Worm (Caenorhabditis elegans): ENCODE data around the gene unc-82.
A peak's percentile ranks its signal among the peaks of the same experiment; 100 is the strongest.

The unc-82 gene

DNA sequence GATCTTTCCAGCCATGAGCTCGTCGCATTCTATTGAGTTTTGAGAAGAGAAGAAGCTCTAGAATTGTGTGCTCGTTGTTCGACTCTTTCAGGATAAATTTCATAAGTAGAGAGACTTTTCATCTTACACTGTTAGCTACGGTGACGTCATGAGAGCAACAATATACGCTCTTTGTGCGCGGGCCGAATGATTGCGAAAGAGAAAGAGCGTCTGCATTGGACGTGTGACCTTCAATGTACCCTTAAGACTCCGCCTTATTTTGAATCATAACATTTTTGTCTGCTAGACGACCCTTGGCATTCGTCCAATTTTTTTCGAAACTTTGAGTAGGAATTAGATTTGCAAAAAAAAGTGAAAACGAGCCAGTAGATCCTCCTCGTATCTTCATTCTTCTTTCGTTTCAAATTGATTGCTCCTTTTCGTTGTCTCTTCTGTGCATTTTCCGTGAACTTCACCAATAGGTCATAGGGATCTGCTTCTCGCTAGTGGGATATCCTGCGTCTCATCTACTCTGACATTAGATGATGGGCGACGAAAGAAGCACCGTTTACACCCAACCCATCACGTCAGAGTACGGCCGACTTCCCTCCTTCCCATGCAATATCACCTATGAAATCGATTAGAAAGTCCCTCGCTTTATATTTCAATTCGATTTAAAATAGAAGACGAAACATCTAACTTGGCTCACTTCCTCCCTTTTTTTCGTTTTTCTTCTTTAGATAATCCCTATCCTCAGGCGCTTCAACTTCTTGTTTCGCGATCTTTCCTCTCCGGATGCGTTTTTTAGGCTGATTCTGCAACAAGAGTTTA lies 32.6 kb upstream of the unc-82 start (continued):
- TF ChIP-seq madf-9 (GFP tag; conservative IDR thresholded peaks at IDR 0.05) (peak; percentile 47; the same call in 1 of the 2 replicates), nhr-6 (tag; optimal IDR thresholded peaks at IDR 0.05) (peak; percentile 34), mdl-1 (tag; optimal IDR thresholded peaks at IDR 0.05) (no peak), php-3 (GFP tag; IDR thresholded peaks at IDR 0.05) (no peak), lin-38 (GFP tag; IDR thresholded peaks at IDR 0.05) (no peak), hmg-1.1 (GFP tag; IDR thresholded peaks at IDR 0.05) (0 out of 2 replicates have a peak, but pooled peaks have one; percentile 28), ama-1 (optimal IDR thresholded peaks at IDR 0.05) (no peak), Y48G9A.11 (GFP tag; IDR thresholded peaks at IDR 0.05) (no peak), nhr-42 (GFP tag; IDR thresholded peaks at IDR 0.05) (no peak), zip-2 (tag; optimal IDR thresholded peaks at IDR 0.05) (no peak), ceh-32 (tag; optimal IDR thresholded peaks at IDR 0.05; ENCODE audit: poor library complexity) (no peak), R02D3.7 (tag; optimal IDR thresholded peaks at IDR 0.05) (no peak), D1046.2 (GFP tag; IDR thresholded peaks at IDR 0.05) (no peak), mes-2 (tag; optimal IDR thresholded peaks at IDR 0.05; ENCODE audit: poor library complexity, severe bottlenecking) (peak; percentile 31), fos-1 (tag; optimal IDR thresholded peaks at IDR 0.05) (no peak), jun-1 (tag; optimal IDR thresholded peaks at IDR 0.05) (no peak), dmd-6 (GFP tag; IDR thresholded peaks at IDR 0.05) (peak; percentile 31), nhr-237 (tag; optimal IDR thresholded peaks at IDR 0.05) (no peak), vab-7 (GFP tag; IDR thresholded peaks at IDR 0.05) (no peak), dpl-1 (GFP tag; optimal IDR thresholded peaks at IDR 0.05) (peak; percentile 5), F26F4.8 (GFP tag; conservative IDR thresholded peaks at IDR 0.05) (no peak), nhr-76 (tag; optimal IDR thresholded peaks at IDR 0.05) (no peak), daf-16 (GFP tag; optimal IDR thresholded peaks at IDR 0.05) (no peak), daf-16 (tag; optimal IDR thresholded peaks at IDR 0.05) (no peak), dmd-9 (GFP tag; IDR thresholded peaks at IDR 0.05) (no peak), daf-12 (tag; optimal IDR thresholded peaks at IDR 0.05) (no peak), mxl-3 (GFP tag; optimal IDR thresholded peaks at IDR 0.05) (no peak), lin-29 (GFP tag; IDR thresholded peaks at IDR 0.05) (no peak), F37D6.2 (tag; optimal IDR thresholded peaks at IDR 0.05) (no peak), lsy-2 (tag; optimal IDR thresholded peaks at IDR 0.05) (peak in 1 of 2 experiments; percentile 72), arid-1 (GFP tag; conservative IDR thresholded peaks at IDR 0.05) (no peak), mdt-29 (GFP tag; IDR thresholded peaks at IDR 0.05) (no peak), ZK337.2 (GFP tag; IDR thresholded peaks at IDR 0.05) (no peak), Y5F2A.4 (GFP tag; optimal IDR thresholded peaks at IDR 0.05) (no peak), tra-1 (GFP tag; IDR thresholded peaks at IDR 0.05) (no peak), ceh-62 (tag; optimal IDR thresholded peaks at IDR 0.05) (no peak), ctbp-1 (GFP tag; IDR thresholded peaks at IDR 0.05) (peak; percentile 44; the same call in 1 of the 2 replicates), dmd-8 (GFP tag; IDR thresholded peaks at IDR 0.05) (no peak), skn-1 (tag; optimal IDR thresholded peaks at IDR 0.05) (no peak), T26A8.4 (GFP tag; IDR thresholded peaks at IDR 0.05) (no peak), ztf-11 (tag; optimal IDR thresholded peaks at IDR 0.05) (no peak), aha-1 (tag) (peak; percentile 45), set-16 (GFP tag; IDR thresholded peaks at IDR 0.05) (no peak), T20F7.1 (GFP tag; optimal IDR thresholded peaks at IDR 0.05) (no peak), mxl-2 (GFP tag; conservative IDR thresholded peaks at IDR 0.05) (no peak), nhr-41 (GFP tag; IDR thresholded peaks at IDR 0.05) (no peak), gei-8 (GFP tag; optimal IDR thresholded peaks at IDR 0.05) (no peak), zag-1 (tag; optimal IDR thresholded peaks at IDR 0.05) (no peak), Y75B8A.6 (GFP tag; IDR thresholded peaks at IDR 0.05) (no peak), attf-4 (tag; optimal IDR thresholded peaks at IDR 0.05) (no peak), ceh-20 (GFP tag; IDR thresholded peaks at IDR 0.05) (peak; percentile 45; the same call in 1 of the 2 replicates)
